Worm (Caenorhabditis elegans): ENCODE data around the gene emc-3.
"Not testable (repeated sequence)": the region's sequence is repeated elsewhere in the genome, so short reads cannot be mapped to it uniquely, and the experiment has no call there.

DNA sequence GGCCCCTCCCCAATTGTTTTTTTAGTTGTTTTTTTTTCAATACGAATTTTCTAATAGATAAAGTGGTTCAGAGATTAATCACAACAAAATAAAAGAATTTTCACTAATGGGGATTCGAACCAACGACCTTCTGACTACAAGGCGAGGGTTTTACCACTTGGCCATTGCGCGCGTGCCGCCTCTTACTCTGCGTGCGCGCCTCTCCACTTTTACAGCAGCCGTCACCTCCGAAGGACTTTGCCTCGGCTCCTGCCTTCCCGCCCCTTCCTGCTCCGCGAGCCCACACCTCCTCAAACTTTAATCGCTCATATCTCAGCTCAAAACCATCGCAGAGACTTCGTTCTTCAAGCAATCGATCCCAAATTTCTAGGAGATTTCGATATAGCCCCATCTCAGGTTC is 48.4 kb upstream of the emc-3 start:
- not testable (repeated sequence) for TF ChIP-seq sea-1 (GFP tag; conservative IDR thresholded peaks at IDR 0.05); hmg-4 (GFP tag; optimal IDR thresholded peaks at IDR 0.05); ama-1 (optimal IDR thresholded peaks at IDR 0.05)
